Worm (Caenorhabditis elegans) whole organism, early embryonic: ENCODE results near the gene tat-3.

Experiments used
- B0310.2 ChIP-seq: sonication (generic microtip); optimal IDR thresholded peaks from 2 replicates; lab custom pipeline; 2016; ENCODE audit warnings: mild to moderate bottlenecking, missing genetic modification characterization, missing compliant biosample characterization
- F13C5.2 ChIP-seq: sonication (generic microtip); optimal IDR thresholded peaks from 2 replicates; lab custom pipeline; 2017; ENCODE audit warnings: mild to moderate bottlenecking, missing genetic modification characterization, inconsistent platforms, missing compliant biosample characterization
- aly-1 ChIP-seq: sonication (generic microtip); optimal IDR thresholded peaks from 2 replicates; lab custom pipeline; 2016; ENCODE audit warnings: missing genetic modification characterization, missing compliant biosample characterization
- ama-1 ChIP-seq: fragments of 150-350 bp; optimal IDR thresholded peaks from 2 replicates; lab custom pipeline; 2014
- ceh-13 ChIP-seq: fragments of 200-800 bp; sonication (Bioruptor generic); optimal IDR thresholded peaks from 2 replicates; lab custom pipeline; 2018; ENCODE audit warnings: mild to moderate bottlenecking, missing genetic modification characterization, missing compliant biosample characterization
- ceh-36 ChIP-seq: sonication (generic microtip); optimal IDR thresholded peaks from 2 replicates; lab custom pipeline; 2016; ENCODE audit warnings: missing genetic modification characterization, inconsistent platforms, missing compliant biosample characterization
- ets-7 ChIP-seq: sonication (generic microtip); optimal IDR thresholded peaks from 2 replicates; lab custom pipeline; 2016; ENCODE audit warnings: missing genotype, missing genetic modification characterization, missing compliant biosample characterization
- flt-1 ChIP-seq: fragments of 200-800 bp; sonication (Bioruptor generic); IDR thresholded peaks from 2 replicates; pipeline ENCODE4 v1.3.6; 2022; ENCODE audit warnings: missing genetic modification characterization, missing compliant biosample characterization
- hmbx-1 ChIP-seq: sonication (generic microtip); optimal IDR thresholded peaks from 2 replicates; lab custom pipeline; 2016; ENCODE audit warnings: mild to moderate bottlenecking, missing genetic modification characterization, missing compliant biosample characterization
- hmg-4 ChIP-seq: fragments of 200-800 bp; sonication (Bioruptor generic); optimal IDR thresholded peaks from 2 replicates; lab custom pipeline; 2018; ENCODE audit warnings: mild to moderate bottlenecking, missing genetic modification characterization, missing compliant biosample characterization
- hnd-1 ChIP-seq: sonication (generic microtip); optimal IDR thresholded peaks from 2 replicates; lab custom pipeline; 2016; ENCODE audit warnings: missing genetic modification characterization, missing compliant biosample characterization
- pes-1 ChIP-seq: fragments of 200-800 bp; sonication (Bioruptor generic); IDR thresholded peaks from 2 replicates; pipeline ENCODE4 v1.3.6; 2022; ENCODE audit warnings: missing genetic modification reagents, missing genetic modification characterization, missing compliant biosample characterization
- scrt-1 ChIP-seq: fragments of 200-800 bp; sonication (Bioruptor generic); IDR thresholded peaks from 2 replicates; pipeline ENCODE4 v1.3.6; 2022; ENCODE audit warnings: missing genetic modification characterization, missing compliant biosample characterization
- sea-1 ChIP-seq: fragments of 200-800 bp; sonication (Bioruptor generic); conservative IDR thresholded peaks from 2 replicates; pipeline ENCODE4 v1.3.6; 2022; ENCODE audit warnings: missing genetic modification characterization, missing compliant biosample characterization
- tbx-11 ChIP-seq: fragments of 200-800 bp; sonication (Bioruptor generic); IDR thresholded peaks from 2 replicates; pipeline ENCODE4 v1.3.6; 2022; ENCODE audit warnings: missing genetic modification characterization, missing compliant biosample characterization
- tbx-37 ChIP-seq: fragments of 200-800 bp; sonication (Bioruptor generic); conservative IDR thresholded peaks from 2 replicates; pipeline ENCODE4 v1.3.6; 2022; ENCODE audit warnings: missing genetic modification reagents, missing genetic modification characterization, missing compliant biosample characterization
- tra-4 ChIP-seq: sonication (generic microtip); optimal IDR thresholded peaks from 2 replicates; lab custom pipeline; 2017; ENCODE audit warnings: missing genetic modification characterization, missing compliant biosample characterization

tat-3 gene

DNA sequence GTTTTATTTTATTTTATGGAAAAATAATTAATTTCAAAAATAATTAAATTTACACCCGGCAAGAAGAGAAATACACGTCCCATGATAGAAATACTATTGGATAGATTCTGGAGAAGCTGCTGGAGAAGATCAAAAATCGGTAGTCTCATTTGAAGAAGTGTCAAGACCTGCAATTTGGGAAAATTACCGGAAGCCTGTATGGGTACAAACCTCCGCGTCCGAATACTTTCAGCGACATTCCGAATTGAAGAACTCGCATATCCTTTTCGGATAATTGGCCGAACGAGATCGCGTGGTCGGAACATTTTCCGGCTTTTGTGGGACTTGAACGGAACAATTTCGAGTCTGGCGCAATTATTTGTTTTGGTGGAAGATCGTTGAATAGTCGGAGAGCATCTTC is 22.0 kb downstream of the tat-3 start:
- TF ChIP-seq ama-1 (lab: Kevin White, UChicago), result no peak
- no peak for TF ChIP-seq B0310.2 (tag; lab: Kevin White, UChicago)
- no peak for TF ChIP-seq tbx-37 (GFP tag; lab: Robert Waterston, UW)
- TF ChIP-seq pes-1 (GFP tag; lab: Robert Waterston, UW), result no peak
- no peak for TF ChIP-seq aly-1 (tag; lab: Kevin White, UChicago)
- no peak for TF ChIP-seq tra-4 (tag; lab: Kevin White, UChicago)
- no peak for TF ChIP-seq F13C5.2 (tag; lab: Kevin White, UChicago)

ce11 chrIII:10707461-10707860 is 23.0 kb downstream of the tat-3 start, which contains the start of gene mrpl-12:
Gene mrpl-12, plus strand, starts transcription at chrIII:10707761.
- TF ChIP-seq F13C5.2 (tag; lab: Kevin White, UChicago) (no peak), B0310.2 (tag; lab: Kevin White, UChicago) (no peak), scrt-1 (GFP tag; lab: Robert Waterston, UW) (no peak), hmbx-1 (no peak)

DNA sequence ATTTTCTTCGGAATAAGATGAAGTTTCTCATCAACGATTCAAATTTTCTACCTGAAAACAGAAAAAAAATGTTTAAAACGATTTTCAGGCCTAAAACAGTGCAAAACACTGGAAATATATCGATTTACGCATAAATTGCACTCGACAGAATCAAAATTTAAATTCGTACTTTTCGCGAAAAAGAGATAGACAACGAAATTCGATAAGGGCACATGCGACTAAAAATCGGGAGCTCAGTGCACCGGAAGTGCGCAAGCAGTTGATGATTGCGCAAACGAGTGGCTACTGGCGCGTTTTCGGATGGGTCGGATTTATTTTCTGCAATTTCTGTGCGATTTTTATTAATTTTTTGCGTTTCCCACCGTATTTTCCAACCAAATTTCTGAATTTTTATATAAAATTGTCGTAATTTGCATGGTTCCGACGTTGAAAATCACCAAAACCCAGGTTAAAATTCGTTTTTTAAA is 23.5 kb downstream of the tat-3 start, which contains the start of the genes Y39A1A.21 and Y39A1A.22:
Gene Y39A1A.21 (minus strand): TSS at position 51 of the 467 bp plus-strand sequence.
Gene Y39A1A.22 (minus strand): TSS at position 57 of the 467 bp plus-strand sequence.
- TF ChIP-seq tbx-37 (GFP tag; lab: Robert Waterston, UW) (0 out of 2 replicates have a peak, but pooled peaks have one; percentile 23), ets-7 (tag; lab: Kevin White, UChicago) (peak; percentile 59), scrt-1 (GFP tag; lab: Robert Waterston, UW) (0 out of 2 replicates have a peak, but pooled peaks have one; percentile 69), ceh-13 (GFP tag; lab: Kevin White, UChicago) (no peak), ceh-36 (peak; percentile 53), hmbx-1 (no peak), hnd-1 (no peak), B0310.2 (tag; lab: Kevin White, UChicago) (no peak), sea-1 (GFP tag; lab: Robert Waterston, UW) (peak; percentile 50; the same call in 1 of the 2 replicates), pes-1 (GFP tag; lab: Robert Waterston, UW) (peak; percentile 58; the same call in 1 of the 2 replicates), ama-1 (lab: Kevin White, UChicago) (no peak), hmg-4 (GFP tag; lab: Kevin White, UChicago) (no peak), flt-1 (GFP tag; lab: Robert Waterston, UW) (no peak), F13C5.2 (tag; lab: Kevin White, UChicago) (peak; percentile 79), tra-4 (tag; lab: Kevin White, UChicago) (no peak), tbx-11 (GFP tag; lab: Robert Waterston, UW) (no peak), aly-1 (tag; lab: Kevin White, UChicago) (no peak)

DNA sequence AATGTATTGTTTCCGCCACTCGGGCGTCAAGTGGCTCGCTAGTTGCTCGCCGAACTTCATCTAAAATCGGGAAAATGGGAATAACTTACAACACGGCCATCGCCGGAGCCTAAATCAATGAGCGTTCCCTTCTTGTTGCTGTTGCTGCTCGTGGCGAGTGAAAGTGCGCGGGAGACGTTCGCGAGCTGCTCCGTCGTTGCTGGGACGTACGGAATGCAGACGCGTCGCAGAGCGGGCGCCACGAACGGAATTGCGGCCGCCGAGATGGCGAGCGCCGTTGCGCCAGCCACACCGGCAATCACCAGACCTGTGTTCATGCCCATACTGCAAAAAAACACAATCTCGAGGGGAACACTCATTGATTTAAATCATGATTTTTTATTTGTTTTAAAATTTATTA is 24.0 kb downstream of the tat-3 start:
- TF ChIP-seq scrt-1 (GFP tag; lab: Robert Waterston, UW) (no peak), pes-1 (GFP tag; lab: Robert Waterston, UW) (no peak), tra-4 (tag; lab: Kevin White, UChicago) (no peak), ets-7 (tag; lab: Kevin White, UChicago) (no peak)

ce11 chrIII:10704499-10704898 is 26.0 kb downstream of the tat-3 start:
- TF ChIP-seq tbx-37 (GFP tag; lab: Robert Waterston, UW) (no peak), ama-1 (lab: Kevin White, UChicago) (no peak), ets-7 (tag; lab: Kevin White, UChicago) (no peak), hmbx-1 (no peak), pes-1 (GFP tag; lab: Robert Waterston, UW) (no peak), ceh-13 (GFP tag; lab: Kevin White, UChicago) (no peak), tra-4 (tag; lab: Kevin White, UChicago) (no peak), B0310.2 (tag; lab: Kevin White, UChicago) (no peak), aly-1 (tag; lab: Kevin White, UChicago) (no peak), tbx-11 (GFP tag; lab: Robert Waterston, UW) (no peak), hmg-4 (GFP tag; lab: Kevin White, UChicago) (no peak), ceh-36 (no peak), scrt-1 (GFP tag; lab: Robert Waterston, UW) (no peak), hnd-1 (no peak)

DNA sequence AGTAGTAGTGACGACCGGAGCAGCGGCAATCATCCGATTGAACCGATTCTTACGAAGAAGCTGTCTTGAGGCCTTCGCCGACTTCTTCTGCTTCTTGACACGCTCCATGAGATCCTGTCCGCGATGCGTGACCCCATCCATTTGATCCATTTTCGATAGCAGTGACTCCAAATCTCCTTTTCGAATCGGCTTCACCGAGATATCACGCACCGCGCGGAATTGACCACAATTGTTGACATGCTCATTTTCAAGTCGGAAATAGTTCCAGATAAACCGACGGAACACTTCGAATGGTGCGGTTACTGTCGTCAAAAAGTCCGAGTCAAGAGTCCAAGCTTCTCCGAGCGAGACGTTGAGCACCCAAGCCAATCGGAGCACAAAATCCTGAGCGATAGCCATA is 26.7 kb downstream of the tat-3 start:
- no peak for TF ChIP-seq tbx-11 (GFP tag; lab: Robert Waterston, UW)
- TF ChIP-seq hmg-4 (GFP tag; lab: Kevin White, UChicago), result no peak
- TF ChIP-seq ceh-13 (GFP tag; lab: Kevin White, UChicago), result no peak
- no peak for TF ChIP-seq flt-1 (GFP tag; lab: Robert Waterston, UW)
- TF ChIP-seq B0310.2 (tag; lab: Kevin White, UChicago), result no peak
- TF ChIP-seq ceh-36, result no peak
- no peak for TF ChIP-seq F13C5.2 (tag; lab: Kevin White, UChicago)
- no peak for TF ChIP-seq ets-7 (tag; lab: Kevin White, UChicago)
- no peak for TF ChIP-seq aly-1 (tag; lab: Kevin White, UChicago)
- no peak for TF ChIP-seq pes-1 (GFP tag; lab: Robert Waterston, UW)
- no peak for TF ChIP-seq sea-1 (GFP tag; lab: Robert Waterston, UW)
- TF ChIP-seq scrt-1 (GFP tag; lab: Robert Waterston, UW), result no peak
- TF ChIP-seq tbx-37 (GFP tag; lab: Robert Waterston, UW), result no peak
- TF ChIP-seq hnd-1, result no peak
- TF ChIP-seq ama-1 (lab: Kevin White, UChicago), result no peak
- TF ChIP-seq hmbx-1, result no peak

- TF ChIP-seq pes-1 (GFP tag; lab: Robert Waterston, UW) (no peak), ama-1 (lab: Kevin White, UChicago) (no peak), tbx-37 (GFP tag; lab: Robert Waterston, UW) (no peak), ceh-36 (no peak), B0310.2 (tag; lab: Kevin White, UChicago) (no peak), ets-7 (tag; lab: Kevin White, UChicago) (no peak), F13C5.2 (tag; lab: Kevin White, UChicago) (no peak), hmg-4 (GFP tag; lab: Kevin White, UChicago) (no peak), scrt-1 (GFP tag; lab: Robert Waterston, UW) (no peak)
Measured at ce11 chrIII:10702805-10703204, 27.7 kb downstream of the tat-3 start.
